Worm (Caenorhabditis elegans) whole organism, late embryonic: ENCODE results near the gene C38C3.4.

Experiments
- K02D7.2 ChIP-seq: sonication (generic microtip); optimal IDR thresholded peaks from 2 replicates; lab custom pipeline; 2017; ENCODE audit warnings: mild to moderate bottlenecking, missing genetic modification characterization, missing compliant biosample characterization
- ama-1 ChIP-seq: fragments of 150-350 bp; optimal IDR thresholded peaks from 2 replicates; lab custom pipeline; 2014
- ceh-9 ChIP-seq: sonication (generic microtip); optimal IDR thresholded peaks from 2 replicates; lab custom pipeline; 2016; ENCODE audit warnings: mild to moderate bottlenecking, missing genetic modification characterization, inconsistent platforms, missing compliant biosample characterization
- hlh-13 ChIP-seq: fragments of 200-800 bp; sonication (Bioruptor generic); optimal IDR thresholded peaks from 2 replicates; lab custom pipeline; 2018; ENCODE audit warnings: mild to moderate bottlenecking, missing genetic modification characterization, missing compliant biosample characterization
- npax-4 ChIP-seq: sonication (generic microtip); optimal IDR thresholded peaks from 2 replicates; lab custom pipeline; 2016; ENCODE audit warnings: missing genetic modification characterization, missing compliant biosample characterization
- pat-9 ChIP-seq: fragments of 200-800 bp; sonication (Bioruptor generic); optimal IDR thresholded peaks from 2 replicates; lab custom pipeline; 2018; ENCODE audit warnings: mild to moderate bottlenecking, missing genetic modification characterization, moderate library complexity, missing compliant biosample characterization
- pha-4 ChIP-seq: fragments of 150-350 bp; optimal IDR thresholded peaks from 2 replicates; lab custom pipeline; 2018; ENCODE audit warnings: missing biosample characterization, missing genetic modification reagents, missing genetic modification characterization

- TF ChIP-seq K02D7.2 (tag; lab: Kevin White, UChicago) (no peak), hlh-13 (GFP tag; lab: Kevin White, UChicago) (no peak), ceh-9 (no peak), pha-4 (tag; lab: Kevin White, UChicago) (no peak), ama-1 (no peak), pat-9 (tag; lab: Kevin White, UChicago) (no peak), npax-4 (tag; lab: Kevin White, UChicago) (no peak)
Measured at ce11 chrV:1491510-1491909, 9.7 kb downstream of the C38C3.4 start, which contains the start of gene C38C3.6.
